Worm (Caenorhabditis elegans): ENCODE data around the gene F58F9.1.

F58F9.1 gene

ce11 chrIV:6210574-6210973 is 39.1 kb upstream of the F58F9.1 start, which contains the start of the genes ugt-24 and C49A9.6 (continued):
- TF ChIP-seq ces-1 (GFP tag; optimal IDR thresholded peaks at IDR 0.05) (no peak), zip-2 (tag; optimal IDR thresholded peaks at IDR 0.05) (no peak), rbr-2 (tag; optimal IDR thresholded peaks at IDR 0.05) (no peak), pqm-1 (tag; optimal IDR thresholded peaks at IDR 0.05) (peak; percentile 78), mdt-29 (GFP tag; IDR thresholded peaks at IDR 0.05) (no peak), dve-1 (tag; optimal IDR thresholded peaks at IDR 0.05; ENCODE audit: insufficient read depth) (peak; percentile 64), nhr-77 (tag; optimal IDR thresholded peaks at IDR 0.05) (peak; percentile 11), lsy-2 (tag; optimal IDR thresholded peaks at IDR 0.05) (no peak), hlh-11 (tag; optimal IDR thresholded peaks at IDR 0.05) (peak; percentile 52), hlh-30 (tag; optimal IDR thresholded peaks at IDR 0.05; ENCODE audit: insufficient read depth) (peak; percentile 32), mxl-2 (GFP tag; conservative IDR thresholded peaks at IDR 0.05) (no peak), daf-8 (GFP tag; IDR thresholded peaks at IDR 0.05) (no peak), hmg-1.1 (GFP tag; IDR thresholded peaks at IDR 0.05) (no peak), unc-39 (tag; optimal IDR thresholded peaks at IDR 0.05) (no peak), ztf-11 (tag; optimal IDR thresholded peaks at IDR 0.05) (no peak), F37D6.2 (tag; optimal IDR thresholded peaks at IDR 0.05) (no peak), nhr-41 (GFP tag; IDR thresholded peaks at IDR 0.05) (no peak), nhr-111 (GFP tag; optimal IDR thresholded peaks at IDR 0.05) (no peak), nhr-25 (tag; optimal IDR thresholded peaks at IDR 0.05; ENCODE audit: borderline replicate concordance, insufficient read depth) (no peak), T20F7.1 (GFP tag; optimal IDR thresholded peaks at IDR 0.05) (no peak), mxl-3 (GFP tag; optimal IDR thresholded peaks at IDR 0.05) (no peak), R02D3.7 (tag; optimal IDR thresholded peaks at IDR 0.05) (no peak)

- TF ChIP-seq php-3 (GFP tag; IDR thresholded peaks at IDR 0.05) = peak; percentile 93
- no peak for TF ChIP-seq nhr-41 (GFP tag; IDR thresholded peaks at IDR 0.05)
- TF ChIP-seq lim-7 (GFP tag; IDR thresholded peaks at IDR 0.05) = no peak
- no peak for TF ChIP-seq daf-16 (GFP tag; optimal IDR thresholded peaks at IDR 0.05)
- peak; percentile 65 for TF ChIP-seq daf-16 (tag; optimal IDR thresholded peaks at IDR 0.05)
- TF ChIP-seq dve-1 (tag; optimal IDR thresholded peaks at IDR 0.05; ENCODE audit: insufficient read depth) = peak; percentile 5
- TF ChIP-seq aha-1 (tag) = no peak
- no peak for TF ChIP-seq nhr-6 (tag; optimal IDR thresholded peaks at IDR 0.05)
- TF ChIP-seq Y48G9A.11 (GFP tag; IDR thresholded peaks at IDR 0.05) = no peak
- no peak for TF ChIP-seq zip-11 (GFP tag; IDR thresholded peaks at IDR 0.05)
- peak; percentile 1 for TF ChIP-seq pqm-1 (tag; optimal IDR thresholded peaks at IDR 0.05)
Measured at ce11 chrIV:6213403-6213802, 36.2 kb upstream of the F58F9.1 start, which contains the start of gene C49A9.5. C49A9.5 (plus strand) TSS chrIV:6213673.

ce11 chrIV:6217066-6217465 is 32.6 kb upstream of the F58F9.1 start, which contains the start of gene C49A9.9:
C49A9.9 (plus strand) TSS chrIV:6217372.
- TF ChIP-seq daf-19 (GFP tag; conservative IDR thresholded peaks at IDR 0.05) = no peak
- peak; percentile 0 for TF ChIP-seq hlh-11 (tag; optimal IDR thresholded peaks at IDR 0.05)
- peak; percentile 33; the same call in 1 of the 2 replicates for TF ChIP-seq dmd-6 (GFP tag; IDR thresholded peaks at IDR 0.05)
- TF ChIP-seq mdl-1 (tag; optimal IDR thresholded peaks at IDR 0.05) = no peak
- TF ChIP-seq dve-1 (tag; optimal IDR thresholded peaks at IDR 0.05; ENCODE audit: insufficient read depth) = peak; percentile 1
- no peak for TF ChIP-seq daf-16 (GFP tag; optimal IDR thresholded peaks at IDR 0.05)
- TF ChIP-seq daf-16 (tag; optimal IDR thresholded peaks at IDR 0.05) = peak; percentile 25
- TF ChIP-seq pqm-1 (tag; optimal IDR thresholded peaks at IDR 0.05) = peak; percentile 73
- no peak for TF ChIP-seq dpl-1 (GFP tag; optimal IDR thresholded peaks at IDR 0.05)
- TF ChIP-seq nhr-28 (tag; optimal IDR thresholded peaks at IDR 0.05) = peak; percentile 58
- no peak for TF ChIP-seq lim-7 (GFP tag; IDR thresholded peaks at IDR 0.05)

- TF ChIP-seq unc-62 (GFP tag; optimal IDR thresholded peaks at IDR 0.05 in 1 of 2) (peak in 1 of 2 experiments; percentile 94), unc-62 (tag; optimal IDR thresholded peaks at IDR 0.05) (no peak), unc-130 (GFP tag; optimal IDR thresholded peaks at IDR 0.05) (no peak), nhr-42 (GFP tag; IDR thresholded peaks at IDR 0.05) (no peak), nhr-237 (tag; optimal IDR thresholded peaks at IDR 0.05) (no peak)
Measured at ce11 chrIV:6217503-6217902, 32.1 kb upstream of the F58F9.1 start.
